Fruit fly (Drosophila melanogaster) whole organism, adult: ENCODE results near the gene t-Grip128.

Experiments
- Clk ChIP-seq: fragments of 200-800 bp; sonication (Bioruptor generic); optimal IDR thresholded peaks from 2 replicates; lab custom pipeline; 2017; ENCODE audit warnings: missing biosample characterization, missing genetic modification characterization
- cnc ChIP-seq, 2 experiments: fragments of >200 bp; optimal IDR thresholded peaks; 2 replicates each; lab custom pipeline; 2017
- kay ChIP-seq: fragments of 200-800 bp; sonication (Bioruptor generic); peaks from one replicate; lab custom pipeline; 2016; ENCODE audit warnings: missing biosample characterization, missing genetic modification characterization, borderline replicate concordance
- toe ChIP-seq: fragments of 200-800 bp; sonication (Bioruptor generic); optimal IDR thresholded peaks from 2 replicates; lab custom pipeline; 2016; ENCODE audit warnings: missing biosample characterization, missing genetic modification characterization

DNA sequence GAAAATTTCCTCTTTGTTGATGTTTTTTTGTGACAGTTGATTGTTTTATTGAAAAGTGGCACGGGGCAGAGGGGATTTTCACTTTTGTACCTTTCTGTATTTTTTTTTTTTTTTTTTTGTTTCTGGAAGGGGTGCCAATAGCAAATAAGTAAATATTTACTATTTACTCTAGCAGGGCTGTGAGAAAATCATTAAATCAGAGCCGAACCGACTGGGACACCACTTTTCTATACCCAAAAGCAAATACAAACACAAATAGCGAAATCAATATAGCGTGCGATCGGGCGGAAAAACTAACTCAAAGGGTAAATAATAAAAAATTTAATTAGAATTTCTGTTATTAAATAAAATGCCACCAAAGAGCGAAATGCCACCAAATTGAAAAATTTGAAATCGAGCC, 4.6 kb downstream of the t-Grip128 start:
- TF ChIP-seq toe (GFP tag; lab: Kevin White, UChicago) (no peak), Clk (GFP tag; lab: Kevin White, UChicago) (no peak), kay (GFP tag; lab: Kevin White, UChicago) (no peak), cnc (optimal IDR thresholded peaks at IDR 0.05; lab: Kevin White, UChicago) (no peak)
